Fruit fly (Drosophila melanogaster) whole organism, wandering third instar larva: ENCODE measurements around the gene nSyb.

Source experiments
- Abd-B ChIP-seq: fragments of >200 bp; optimal IDR thresholded peaks from 2 replicates; lab custom pipeline; 2017; ENCODE audit warnings: missing biosample characterization, missing genetic modification characterization
- Hr78 ChIP-seq: fragments of >200 bp; optimal IDR thresholded peaks from 2 replicates; lab custom pipeline; 2017; ENCODE audit warnings: missing biosample characterization, missing genetic modification characterization
- Hr83 ChIP-seq: fragments of 200-300 bp; sonication (Bioruptor generic); optimal IDR thresholded peaks from 2 replicates; lab custom pipeline; 2016; ENCODE audit warnings: missing biosample characterization, mild to moderate bottlenecking, missing genetic modification characterization, moderate library complexity; ENCODE audit not compliant: poor library complexity, severe bottlenecking
- Rel ChIP-seq, 2 experiments: fragments of 200-800 bp; sonication (Bioruptor generic) in 1 of 2; optimal IDR thresholded peaks; 2 replicates in 1 of 2; 3 replicates in 1 of 2; lab custom pipeline; 2016 to 2019; ENCODE audit warnings: mild to moderate bottlenecking in 2 of 2, missing biosample characterization in 2 of 2, missing genetic modification characterization in 2 of 2, moderate library complexity in 1 of 2
- dsf ChIP-seq: sonication (Bioruptor generic); optimal IDR thresholded peaks from 2 replicates; lab custom pipeline; 2016; ENCODE audit warnings: missing biosample characterization, missing genetic modification characterization, borderline replicate concordance
- fru ChIP-seq: fragments of 200-800 bp; sonication (Bioruptor generic); optimal IDR thresholded peaks from 3 replicates; lab custom pipeline; 2016; ENCODE audit warnings: missing biosample characterization, mild to moderate bottlenecking, missing genetic modification characterization
- woc ChIP-seq: sonication (Bioruptor generic); optimal IDR thresholded peaks from 2 replicates; lab custom pipeline; 2016; ENCODE audit warnings: missing biosample characterization, mild to moderate bottlenecking, missing genetic modification characterization

- TF ChIP-seq dsf, result no peak
- TF ChIP-seq Abd-B, result no peak
- TF ChIP-seq woc, result peak; percentile 72
- TF ChIP-seq Hr83 (GFP tag; lab: Kevin White, UChicago), result no peak
- no peak for TF ChIP-seq Hr78 (GFP tag; lab: Kevin White, UChicago)
- no peak for TF ChIP-seq fru (GFP tag; lab: Kevin White, UChicago)
- no peak for TF ChIP-seq Rel (GFP tag; optimal IDR thresholded peaks at IDR 0.05; lab: Kevin White, UChicago)
- TF ChIP-seq Rel (tag; optimal IDR thresholded peaks at IDR 0.05; lab: Kevin White, UChicago), result no peak
Measured at dm6 chr3L:1584781-1585180, 52.8 kb downstream of the nSyb start.
